Worm (Caenorhabditis elegans) whole organism, late embryonic: Measurements from ENCODE around the gene nhr-163.

Experiments used
- C08G9.2 ChIP-seq: sonication (generic microtip); optimal IDR thresholded peaks from 2 replicates; lab custom pipeline; 2016; ENCODE audit warnings: mild to moderate bottlenecking, missing genetic modification characterization, moderate library complexity, missing compliant biosample characterization
- C38D4.7 ChIP-seq: fragments of 200-800 bp; sonication (Bioruptor generic); optimal IDR thresholded peaks from 2 replicates; lab custom pipeline; 2018; ENCODE audit warnings: mild to moderate bottlenecking, missing genetic modification characterization, moderate library complexity, missing compliant biosample characterization
- K02D7.2 ChIP-seq: sonication (generic microtip); optimal IDR thresholded peaks from 2 replicates; lab custom pipeline; 2017; ENCODE audit warnings: mild to moderate bottlenecking, missing genetic modification characterization, missing compliant biosample characterization
- T23F11.4 ChIP-seq: fragments of 200-800 bp; sonication (Bioruptor generic); optimal IDR thresholded peaks from 2 replicates; lab custom pipeline; 2018; ENCODE audit warnings: mild to moderate bottlenecking, missing genetic modification characterization, missing compliant biosample characterization
- Y22D7AL.16 ChIP-seq: sonication (generic microtip); optimal IDR thresholded peaks from 2 replicates; lab custom pipeline; 2016; ENCODE audit warnings: missing genetic modification characterization, missing compliant biosample characterization
- ama-1 ChIP-seq: fragments of 150-350 bp; optimal IDR thresholded peaks from 2 replicates; lab custom pipeline; 2014
- ceh-14 ChIP-seq: sonication (generic microtip); optimal IDR thresholded peaks from 2 replicates; lab custom pipeline; 2016; ENCODE audit warnings: missing genotype, missing genetic modification characterization, missing compliant biosample characterization
- ceh-18 ChIP-seq: sonication (generic microtip); optimal IDR thresholded peaks from 2 replicates; lab custom pipeline; 2016; ENCODE audit warnings: missing genetic modification characterization, missing compliant biosample characterization
- ceh-22 ChIP-seq: sonication (generic microtip); optimal IDR thresholded peaks from 2 replicates; lab custom pipeline; 2017; ENCODE audit warnings: missing biosample characterization, missing genetic modification characterization
- ceh-24 ChIP-seq: sonication (generic microtip); optimal IDR thresholded peaks from 2 replicates; lab custom pipeline; 2016; ENCODE audit warnings: mild to moderate bottlenecking, missing genetic modification characterization, missing compliant biosample characterization
- ceh-30 ChIP-seq: fragments of 150-350 bp; optimal IDR thresholded peaks from 2 replicates; lab custom pipeline; 2014; ENCODE audit warnings: missing biosample characterization, missing genetic modification characterization
- ceh-34 ChIP-seq: sonication (generic microtip); optimal IDR thresholded peaks from 2 replicates; lab custom pipeline; 2016; ENCODE audit warnings: mild to moderate bottlenecking, missing genetic modification characterization, missing compliant biosample characterization
- ceh-9 ChIP-seq: sonication (generic microtip); optimal IDR thresholded peaks from 2 replicates; lab custom pipeline; 2016; ENCODE audit warnings: mild to moderate bottlenecking, missing genetic modification characterization, inconsistent platforms, missing compliant biosample characterization
- elt-4 ChIP-seq: sonication (generic microtip); optimal IDR thresholded peaks from 2 replicates; lab custom pipeline; 2016; ENCODE audit warnings: missing genetic modification characterization, missing compliant biosample characterization
- eyg-1 ChIP-seq: sonication (generic microtip); optimal IDR thresholded peaks from 2 replicates; lab custom pipeline; 2016; ENCODE audit warnings: missing genotype, missing genetic modification characterization, missing compliant biosample characterization
- fax-1 ChIP-seq: sonication (generic microtip); optimal IDR thresholded peaks from 2 replicates; lab custom pipeline; 2016; ENCODE audit warnings: missing genotype, missing genetic modification characterization, missing compliant biosample characterization
- fkh-10 ChIP-seq: fragments of 150-350 bp; optimal IDR thresholded peaks from 2 replicates; lab custom pipeline; 2014; ENCODE audit warnings: missing biosample characterization, missing genetic modification reagents, missing genetic modification characterization
- fkh-6 ChIP-seq: sonication (generic microtip); optimal IDR thresholded peaks from 2 replicates; lab custom pipeline; 2016; ENCODE audit warnings: missing genetic modification characterization, missing compliant biosample characterization
- gmeb-2 ChIP-seq: sonication (generic microtip); optimal IDR thresholded peaks from 2 replicates; lab custom pipeline; 2016; ENCODE audit warnings: missing genetic modification characterization, inconsistent platforms, missing compliant biosample characterization
- hlh-13 ChIP-seq: fragments of 200-800 bp; sonication (Bioruptor generic); optimal IDR thresholded peaks from 2 replicates; lab custom pipeline; 2018; ENCODE audit warnings: mild to moderate bottlenecking, missing genetic modification characterization, missing compliant biosample characterization
- hlh-30 ChIP-seq: sonication (generic microtip); optimal IDR thresholded peaks from 2 replicates; lab custom pipeline; 2017; ENCODE audit warnings: antibody characterized with exemption, missing genetic modification characterization, missing compliant biosample characterization; ENCODE audit not compliant: insufficient read depth
- hlh-6 ChIP-seq: sonication (generic microtip); optimal IDR thresholded peaks from 2 replicates; lab custom pipeline; 2016; ENCODE audit warnings: missing genotype, missing genetic modification characterization, missing compliant biosample characterization
- lim-6 ChIP-seq: sonication (generic microtip); optimal IDR thresholded peaks from 2 replicates; lab custom pipeline; 2016; ENCODE audit warnings: missing genetic modification characterization, missing compliant biosample characterization
- lin-11 ChIP-seq: fragments of 200-800 bp; sonication (Bioruptor generic); optimal IDR thresholded peaks from 2 replicates; lab custom pipeline; 2018; ENCODE audit warnings: mild to moderate bottlenecking, missing genetic modification characterization, missing compliant biosample characterization
- mec-3 ChIP-seq: sonication (generic microtip); optimal IDR thresholded peaks from 2 replicates; lab custom pipeline; 2016; ENCODE audit warnings: borderline replicate concordance, missing genetic modification characterization, missing compliant biosample characterization
- nfya-1 ChIP-seq: sonication (generic microtip); optimal IDR thresholded peaks from 2 replicates; lab custom pipeline; 2017; ENCODE audit warnings: missing genetic modification characterization, mild to moderate bottlenecking, missing compliant biosample characterization, antibody characterized with exemption, moderate library complexity
- odd-2 ChIP-seq: sonication (generic microtip); optimal IDR thresholded peaks from 2 replicates; lab custom pipeline; 2017; ENCODE audit warnings: antibody characterized with exemption, mild to moderate bottlenecking, missing genetic modification characterization, missing compliant biosample characterization
- pag-3 ChIP-seq: sonication (generic microtip); optimal IDR thresholded peaks from 2 replicates; lab custom pipeline; 2016; ENCODE audit warnings: missing compliant biosample characterization, missing genetic modification characterization, borderline replicate concordance
- pat-9 ChIP-seq: fragments of 200-800 bp; sonication (Bioruptor generic); optimal IDR thresholded peaks from 2 replicates; lab custom pipeline; 2018; ENCODE audit warnings: mild to moderate bottlenecking, missing genetic modification characterization, moderate library complexity, missing compliant biosample characterization
- pqm-1 ChIP-seq: sonication (generic microtip); optimal IDR thresholded peaks from 2 replicates; lab custom pipeline; 2016; ENCODE audit warnings: missing genetic modification characterization, missing compliant biosample characterization
- pros-1 ChIP-seq: fragments of 150-350 bp; optimal IDR thresholded peaks from 2 replicates; lab custom pipeline; 2014; ENCODE audit warnings: missing biosample characterization, missing genetic modification reagents, missing genetic modification characterization
- sox-2 ChIP-seq: fragments of 200-800 bp; sonication (Bioruptor generic); IDR thresholded peaks from 2 replicates; pipeline ENCODE4 v1.3.6; 2022; ENCODE audit warnings: missing genetic modification reagents, missing genetic modification characterization, missing compliant biosample characterization
- sox-4 ChIP-seq: sonication (generic microtip); optimal IDR thresholded peaks from 2 replicates; lab custom pipeline; 2017; ENCODE audit warnings: mild to moderate bottlenecking, missing genetic modification characterization, inconsistent platforms, missing compliant biosample characterization
- unc-3 ChIP-seq, 2 experiments: fragments of 200-800 bp in 1 of 2; sonication (Bioruptor generic) in 1 of 2; sonication (generic microtip) in 1 of 2; conservative IDR thresholded peaks in 1 of 2; optimal IDR thresholded peaks in 1 of 2; 2 replicates each; pipeline versions ENCODE4 v1.3.6 to Lab custom; 2016 to 2022; ENCODE audit warnings: missing compliant biosample characterization in 2 of 2, missing genetic modification characterization in 2 of 2, missing genetic modification reagents in 1 of 2
- unc-55 ChIP-seq: sonication (generic microtip); optimal IDR thresholded peaks from 2 replicates; lab custom pipeline; 2017; ENCODE audit warnings: missing biosample characterization, missing genetic modification reagents, missing genetic modification characterization
- unc-86 ChIP-seq: sonication (generic microtip); optimal IDR thresholded peaks from 2 replicates; lab custom pipeline; 2016; ENCODE audit warnings: missing genetic modification characterization, missing compliant biosample characterization
- zip-5 ChIP-seq: sonication (generic microtip); optimal IDR thresholded peaks from 2 replicates; lab custom pipeline; 2016; ENCODE audit warnings: missing genetic modification characterization, missing compliant biosample characterization

Gene nhr-163

ce11 chrV:7015872-7016271 lies 30.0 kb upstream of the nhr-163 start, which contains the start of gene C33G8.13:
TSS of gene C33G8.13 (minus strand) at chrV:7015972.
- TF ChIP-seq sox-2 (no peak), hlh-30 (tag; lab: Kevin White, UChicago) (no peak), zip-5 (tag; lab: Kevin White, UChicago) (no peak)

DNA sequence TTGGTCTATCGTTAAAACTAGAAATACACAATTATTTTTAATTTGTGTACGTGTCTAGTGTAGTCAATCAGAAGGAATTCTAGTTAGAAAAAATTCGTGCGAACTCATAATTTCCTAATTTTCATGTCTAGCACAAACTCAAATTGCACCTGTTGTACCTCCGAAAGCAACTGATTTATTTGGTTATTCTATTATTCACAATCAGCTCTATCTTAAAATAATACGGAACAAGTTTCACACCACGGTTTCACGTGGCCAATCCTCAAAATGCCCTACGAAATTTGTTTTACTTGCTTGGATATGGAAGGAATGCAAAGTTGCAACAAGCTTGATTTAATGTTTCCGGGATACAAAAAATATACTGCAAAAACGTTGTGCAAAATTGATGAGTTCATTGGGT lies 26.8 kb upstream of the nhr-163 start, which contains the start of gene srw-127:
Gene srw-127, plus strand, starts transcription at position 301 of the 400 bp plus-strand sequence.
- TF ChIP-seq ceh-24 (tag; lab: Kevin White, UChicago) = no peak
- TF ChIP-seq ceh-30 (tag; lab: Kevin White, UChicago) = no peak
- TF ChIP-seq lim-6 (tag; lab: Kevin White, UChicago) = no peak
- TF ChIP-seq ceh-22 (tag; lab: Kevin White, UChicago) = no peak
- no peak for TF ChIP-seq unc-3 (GFP tag; conservative IDR thresholded peaks at IDR 0.05; lab: Robert Waterston, UW)
- TF ChIP-seq unc-3 (tag; optimal IDR thresholded peaks at IDR 0.05; lab: Kevin White, UChicago) = no peak
- no peak for TF ChIP-seq gmeb-2 (tag; lab: Kevin White, UChicago)
- no peak for TF ChIP-seq hlh-6
- TF ChIP-seq fkh-10 (GFP tag; lab: Kevin White, UChicago) = no peak
- TF ChIP-seq ceh-14 = no peak
- TF ChIP-seq ceh-18 = no peak
- no peak for TF ChIP-seq odd-2 (tag; lab: Kevin White, UChicago)
- TF ChIP-seq C38D4.7 = no peak
- TF ChIP-seq K02D7.2 = no peak
- no peak for TF ChIP-seq elt-4 (tag; lab: Kevin White, UChicago)
- no peak for TF ChIP-seq pag-3 (tag; lab: Kevin White, UChicago)
- TF ChIP-seq fkh-6 (tag; lab: Kevin White, UChicago) = no peak
- no peak for TF ChIP-seq pqm-1 (tag; lab: Kevin White, UChicago)
- no peak for TF ChIP-seq unc-55 (GFP tag; lab: Kevin White, UChicago)
- TF ChIP-seq T23F11.4 (GFP tag; lab: Kevin White, UChicago) = no peak
- TF ChIP-seq ceh-9 (tag; lab: Kevin White, UChicago) = no peak

- TF ChIP-seq unc-86 (tag; lab: Kevin White, UChicago) (no peak), fkh-10 (GFP tag; lab: Kevin White, UChicago) (no peak), ceh-34 (tag; lab: Kevin White, UChicago) (no peak), pqm-1 (tag; lab: Kevin White, UChicago) (no peak), Y22D7AL.16 (tag; lab: Kevin White, UChicago) (no peak), fax-1 (tag; lab: Kevin White, UChicago) (no peak), ama-1 (lab: Kevin White, UChicago) (no peak), K02D7.2 (no peak)
These were observed 23.6 kb upstream of the nhr-163 start, which contains the start of gene C33G8.2 for ce11 chrV:7009461-7009860. TSS of gene C33G8.2 (plus strand) at chrV:7009761.

ce11 chrV:7007307-7007706 lies 21.5 kb upstream of the nhr-163 start, which contains the start of gene drd-10:
TSS of gene drd-10 (plus strand) at chrV:7007607.
- TF ChIP-seq ceh-18 (no peak), C08G9.2 (tag; lab: Kevin White, UChicago) (no peak), ceh-30 (tag; lab: Kevin White, UChicago) (no peak), elt-4 (tag; lab: Kevin White, UChicago) (no peak), lin-11 (tag; lab: Kevin White, UChicago) (no peak), pat-9 (tag; lab: Kevin White, UChicago) (no peak), ceh-34 (tag; lab: Kevin White, UChicago) (no peak), hlh-13 (GFP tag; lab: Kevin White, UChicago) (no peak), nfya-1 (no peak), eyg-1 (no peak), sox-4 (tag; lab: Kevin White, UChicago) (no peak), pros-1 (no peak), pqm-1 (tag; lab: Kevin White, UChicago) (no peak), mec-3 (no peak)
- TF ChIP-seq, all 69 proteins: peak for 0
